Worm (Caenorhabditis elegans) whole organism, L1 larva: ENCODE measurements around the gene M02D8.3.
A peak's percentile ranks its signal among the peaks of the same experiment; 100 is the strongest.

Experiments
- C04F5.9 ChIP-seq: sonication (generic microtip); optimal IDR thresholded peaks from 2 replicates; lab custom pipeline; 2016; ENCODE audit warnings: missing genetic modification characterization, missing compliant biosample characterization
- aha-1 ChIP-seq: fragments of 150-350 bp; optimal IDR thresholded peaks from 2 replicates; lab custom pipeline; 2014; ENCODE audit warnings: missing biosample characterization, missing genetic modification characterization
- blmp-1 ChIP-seq: fragments of 150-350 bp; optimal IDR thresholded peaks from 2 replicates; lab custom pipeline; 2014; ENCODE audit warnings: missing biosample characterization, missing genetic modification characterization
- ceh-90 ChIP-seq: sonication (generic microtip); optimal IDR thresholded peaks from 2 replicates; lab custom pipeline; 2016; ENCODE audit warnings: missing genetic modification characterization, missing compliant biosample characterization
- ces-1 ChIP-seq: fragments of 150-350 bp; optimal IDR thresholded peaks from 2 replicates; lab custom pipeline; 2014; ENCODE audit warnings: missing biosample characterization, missing genetic modification reagents, missing genetic modification characterization
- efl-1 ChIP-seq, 4 experiments: fragments of 150-350 bp; optimal IDR thresholded peaks in 3 of 4; peaks in 1 of 4; 1 replicate in 1 of 4; 2 replicates in 3 of 4; lab custom pipeline; 2014; ENCODE audit warnings: missing biosample characterization in 2 of 4, missing genetic modification characterization in 2 of 4, missing genetic modification reagents in 2 of 4
- egl-13 ChIP-seq: sonication (generic microtip); optimal IDR thresholded peaks from 2 replicates; lab custom pipeline; 2016; ENCODE audit warnings: missing genotype, missing genetic modification reagents, missing genetic modification characterization, missing compliant biosample characterization
- egl-27 ChIP-seq, 2 experiments: fragments of 150-350 bp in 1 of 2; sonication (generic microtip); optimal IDR thresholded peaks; 3 replicates each; lab custom pipeline; 2017 to 2018; ENCODE audit warnings: missing biosample characterization in 2 of 2, missing genetic modification characterization in 2 of 2, missing genetic modification reagents in 2 of 2
- elt-2 ChIP-seq: sonication (generic microtip); optimal IDR thresholded peaks from 2 replicates; lab custom pipeline; 2016; ENCODE audit warnings: missing genetic modification characterization, mild to moderate bottlenecking, inconsistent platforms, missing compliant biosample characterization, missing genetic modification reagents
- fkh-10 ChIP-seq: sonication (generic microtip); optimal IDR thresholded peaks from 2 replicates; lab custom pipeline; 2017; ENCODE audit warnings: missing biosample characterization, missing genetic modification reagents, missing genetic modification characterization
- grh-1 ChIP-seq: fragments of 200-800 bp; sonication (Bioruptor generic); IDR thresholded peaks from 2 replicates; pipeline ENCODE4 v1.3.6; 2022; ENCODE audit warnings: missing genetic modification reagents, missing genetic modification characterization, missing compliant biosample characterization
- lin-14 ChIP-seq: fragments of 200-800 bp; sonication (Bioruptor generic); optimal IDR thresholded peaks from 2 replicates; lab custom pipeline; 2018; ENCODE audit warnings: mild to moderate bottlenecking, missing genetic modification characterization, moderate library complexity, missing compliant biosample characterization
- lin-35 ChIP-seq, 2 experiments: fragments of 150-350 bp; optimal IDR thresholded peaks; 2 replicates each; lab custom pipeline; 2014; ENCODE audit warnings: missing biosample characterization in 2 of 2, missing genetic modification characterization in 2 of 2, missing genetic modification reagents in 2 of 2
- lir-3 ChIP-seq: sonication (generic microtip); optimal IDR thresholded peaks from 2 replicates; lab custom pipeline; 2016; ENCODE audit warnings: mild to moderate bottlenecking, missing genetic modification characterization, moderate library complexity, missing compliant biosample characterization; ENCODE audit not compliant: poor library complexity
- nhr-12 ChIP-seq: sonication (generic microtip); optimal IDR thresholded peaks from 2 replicates; lab custom pipeline; 2017; ENCODE audit warnings: missing biosample characterization, missing genetic modification characterization
- nhr-20 ChIP-seq: sonication (generic microtip); optimal IDR thresholded peaks from 2 replicates; lab custom pipeline; 2016; ENCODE audit warnings: mild to moderate bottlenecking, missing genetic modification characterization, missing compliant biosample characterization
- nhr-28 ChIP-seq: fragments of 150-350 bp; optimal IDR thresholded peaks from 2 replicates; lab custom pipeline; 2014; ENCODE audit warnings: missing biosample characterization, missing genetic modification characterization
- nhr-47 ChIP-seq: sonication (generic microtip); optimal IDR thresholded peaks from 2 replicates; lab custom pipeline; 2016; ENCODE audit warnings: mild to moderate bottlenecking, missing genetic modification characterization, moderate library complexity, missing compliant biosample characterization
- nhr-85 ChIP-seq: sonication (generic microtip); peaks from one replicate; lab custom pipeline; 2016; ENCODE audit warnings: missing genetic modification characterization, inconsistent platforms, missing compliant biosample characterization
- pag-3 ChIP-seq: sonication (generic microtip); optimal IDR thresholded peaks from 2 replicates; lab custom pipeline; 2017; ENCODE audit warnings: missing genetic modification characterization, mild to moderate bottlenecking, missing compliant biosample characterization, antibody characterized with exemption, borderline replicate concordance; ENCODE audit not compliant: insufficient read depth
- pax-3 ChIP-seq: fragments of 200-800 bp; sonication (Bioruptor generic); optimal IDR thresholded peaks from 2 replicates; lab custom pipeline; 2018; ENCODE audit warnings: mild to moderate bottlenecking, missing genetic modification characterization, moderate library complexity, missing compliant biosample characterization
- skn-1 ChIP-seq: fragments of 150-350 bp; optimal IDR thresholded peaks from 2 replicates; lab custom pipeline; 2014; ENCODE audit warnings: missing biosample characterization, missing genetic modification characterization

The M02D8.3 gene

DNA sequence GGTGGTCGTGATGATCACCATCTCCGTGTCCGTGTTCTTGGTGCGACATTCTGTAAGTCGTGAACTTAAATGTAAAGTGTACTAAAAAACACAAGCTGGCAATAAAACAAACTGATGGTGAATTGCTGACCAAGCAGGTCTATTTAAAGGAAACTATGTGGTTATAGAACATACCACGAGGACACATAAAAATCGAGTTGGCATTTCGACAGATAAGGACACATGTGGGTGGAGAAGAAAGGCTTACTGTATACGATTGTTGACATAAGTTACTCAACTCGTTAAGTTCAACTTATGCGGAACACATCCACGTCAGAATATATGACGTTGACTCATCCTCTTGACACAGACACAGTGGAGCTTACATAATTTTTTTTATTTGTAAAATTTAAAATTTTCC, 18.0 kb downstream of the M02D8.3 start, which contains the start of gene F53A9.8:
Gene F53A9.8, minus strand, starts transcription at position 49 of the 400 bp plus-strand sequence.
- peak in 1 of 2 experiments; percentile 4 for TF ChIP-seq lin-35 (GFP tag; optimal IDR thresholded peaks at IDR 0.05; lab: Kevin White, UChicago)
- TF ChIP-seq grh-1 (GFP tag; lab: Robert Waterston, UW) = no peak
- peak; percentile 11 for TF ChIP-seq pax-3
- TF ChIP-seq elt-2 (tag; lab: Kevin White, UChicago) = peak; percentile 9

DNA sequence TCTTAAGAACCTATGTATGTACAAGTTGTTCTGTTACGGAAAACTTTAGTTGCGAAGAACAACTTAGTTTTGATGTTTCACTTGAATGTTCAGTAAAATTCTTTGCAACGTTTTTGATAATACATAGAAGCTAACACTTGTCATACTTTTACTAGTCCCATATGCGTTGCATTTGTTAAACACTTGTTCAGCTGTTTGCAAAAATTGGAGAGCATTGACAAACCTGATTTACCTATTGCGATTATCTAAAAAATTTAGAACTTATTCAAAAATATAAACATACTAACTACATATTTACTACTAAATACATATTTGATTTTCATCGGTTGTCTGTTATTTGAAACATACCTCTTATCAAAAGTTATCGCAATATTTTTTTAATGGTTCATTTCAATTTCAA, 18.7 kb downstream of the M02D8.3 start:
- TF ChIP-seq aha-1 = no peak
- TF ChIP-seq blmp-1 (tag; lab: Kevin White, UChicago) = no peak
- no peak for TF ChIP-seq efl-1 (optimal IDR thresholded peaks at IDR 0.05; lab: Kevin White, UChicago)
- TF ChIP-seq efl-1 (GFP tag; optimal IDR thresholded peaks at IDR 0.05 in 1 of 2; lab: Kevin White, UChicago) = peak in 1 of 2 experiments; percentile 5
- TF ChIP-seq nhr-47 = no peak

DNA sequence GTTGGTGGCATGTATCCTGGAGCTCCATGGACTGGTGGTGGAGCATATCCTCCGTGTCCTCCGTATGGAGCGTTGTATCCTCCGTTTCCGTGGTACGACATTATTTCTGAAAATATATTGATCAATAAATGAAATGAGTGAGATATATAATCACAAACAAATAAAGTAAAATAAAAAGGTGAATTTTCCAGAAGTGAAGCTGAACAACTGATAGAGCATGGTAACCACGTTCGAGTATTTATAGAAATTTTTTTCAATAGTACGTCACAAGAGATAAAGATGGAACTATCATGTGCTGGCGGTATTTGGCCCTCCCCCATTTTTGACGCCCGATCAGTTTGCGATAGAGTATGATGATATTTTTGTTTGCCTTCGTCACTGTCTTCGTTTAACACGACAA, 20.0 kb downstream of the M02D8.3 start, which contains the start of gene F53A9.7:
Gene F53A9.7, minus strand, starts transcription at position 101 of the 400 bp plus-strand sequence.
- no peak for TF ChIP-seq ces-1 (GFP tag; lab: Kevin White, UChicago)
- peak; percentile 35 for TF ChIP-seq nhr-85 (tag; lab: Kevin White, UChicago)

DNA sequence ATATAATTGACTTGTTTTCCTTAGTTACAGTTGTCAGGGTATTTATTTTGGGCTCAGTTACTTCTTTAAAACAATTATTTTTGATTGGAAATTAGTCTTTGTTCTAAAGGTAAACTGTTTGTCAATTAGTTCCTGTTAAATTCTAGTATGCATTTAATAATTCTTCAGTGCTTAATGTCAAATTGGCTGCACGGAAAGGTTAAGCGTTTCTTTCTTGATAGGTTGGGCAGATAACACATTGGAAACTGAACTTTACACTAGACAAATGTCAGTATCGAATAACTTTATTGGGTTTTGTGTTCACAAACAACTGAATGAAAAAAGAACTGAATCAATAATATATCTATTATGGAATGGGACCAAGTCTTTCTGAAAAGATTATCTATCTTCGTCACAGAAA, 22.0 kb downstream of the M02D8.3 start:
- no peak for TF ChIP-seq C04F5.9 (tag; lab: Kevin White, UChicago)
- no peak for TF ChIP-seq lin-35 (GFP tag; optimal IDR thresholded peaks at IDR 0.05; lab: Kevin White, UChicago)
- no peak for TF ChIP-seq lir-3
- TF ChIP-seq egl-13 = no peak

DNA sequence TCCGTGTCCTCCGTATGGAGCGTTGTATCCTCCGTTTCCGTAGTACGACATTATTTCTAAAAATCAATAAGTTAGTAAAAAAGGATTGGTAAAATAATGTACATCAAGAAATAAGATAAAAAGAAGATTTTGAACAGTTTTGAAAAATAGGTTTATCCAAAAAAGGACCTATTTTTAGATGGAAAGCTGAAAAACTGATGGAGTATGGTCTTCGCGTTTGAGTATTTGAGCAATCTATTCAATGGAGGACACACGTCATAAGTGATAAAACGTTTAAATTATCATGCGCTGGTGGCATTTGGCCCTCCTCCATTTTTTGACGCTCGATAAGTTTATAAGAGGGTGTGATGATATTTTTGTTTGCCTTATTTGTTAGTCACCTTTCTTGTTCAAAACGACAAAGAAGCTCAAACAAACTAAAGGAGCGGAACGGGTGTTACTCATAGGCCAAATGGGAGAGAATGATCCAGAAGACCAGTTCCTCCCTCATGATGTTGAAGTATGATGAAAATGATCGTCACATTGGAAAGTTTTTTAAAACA, 23.0 kb downstream of the M02D8.3 start, which contains the start of gene F53A9.6:
Gene F53A9.6, minus strand, starts transcription at position 51 of the 542 bp plus-strand sequence.
- TF ChIP-seq efl-1 (optimal IDR thresholded peaks at IDR 0.05; lab: Kevin White, UChicago) = no peak
- TF ChIP-seq efl-1 (GFP tag; optimal IDR thresholded peaks at IDR 0.05 in 1 of 2; lab: Kevin White, UChicago) = peak in 1 of 2 experiments; percentile 74
- no peak for TF ChIP-seq nhr-28 (tag; lab: Kevin White, UChicago)
- TF ChIP-seq elt-2 (tag; lab: Kevin White, UChicago) = peak; percentile 64
- TF ChIP-seq, all 84 proteins: peak for 2

DNA sequence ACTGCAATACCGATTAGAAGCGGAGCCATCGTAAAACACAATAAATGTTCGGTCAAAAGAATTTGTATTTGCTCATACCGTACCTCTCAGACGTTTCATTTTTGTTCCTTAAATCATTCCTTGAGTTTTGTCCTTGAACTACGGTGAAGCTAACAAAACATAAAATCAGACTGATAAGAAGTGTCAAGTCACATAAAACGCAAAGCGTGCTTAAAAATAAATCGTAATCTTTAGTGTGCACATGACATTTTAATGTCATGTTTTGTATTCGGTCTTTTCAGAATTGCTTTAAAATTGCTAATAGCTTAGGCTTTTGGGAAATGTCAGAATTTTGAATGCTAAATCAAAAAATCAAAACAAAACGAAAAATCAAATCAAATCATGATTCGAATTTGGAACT, 24.2 kb downstream of the M02D8.3 start:
- TF ChIP-seq pag-3 = no peak
- peak; percentile 31 for TF ChIP-seq nhr-20 (tag; lab: Kevin White, UChicago)
- peak in 1 of 2 experiments; percentile 39 for TF ChIP-seq lin-35 (GFP tag; optimal IDR thresholded peaks at IDR 0.05; lab: Kevin White, UChicago)
- TF ChIP-seq elt-2 (tag; lab: Kevin White, UChicago) = peak; percentile 81
- no peak for TF ChIP-seq nhr-12 (tag; lab: Kevin White, UChicago)

DNA sequence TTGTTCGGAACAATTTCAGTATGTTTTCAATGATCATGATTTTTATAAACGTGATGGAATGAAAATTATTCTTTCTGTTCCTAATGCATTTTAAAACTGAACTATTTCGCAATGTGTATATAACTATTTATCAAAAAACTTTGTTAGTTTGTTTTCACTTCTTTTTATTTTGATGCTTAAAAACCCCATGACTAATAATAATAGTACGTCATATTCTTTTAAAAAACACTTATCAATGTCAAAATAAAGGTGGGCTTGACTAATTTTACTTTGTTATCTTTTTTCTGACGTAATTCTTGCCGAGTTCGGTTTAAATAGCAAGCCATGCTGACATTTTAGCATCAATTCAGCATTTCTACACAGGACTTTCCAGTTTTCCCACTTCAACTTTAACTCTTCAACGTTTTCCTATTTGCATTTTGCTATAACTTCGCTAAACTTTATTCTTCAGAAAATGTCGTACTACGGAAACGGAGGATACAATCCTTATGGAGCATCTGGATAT, 25.6 kb downstream of the M02D8.3 start, which contains the start of gene F53A9.1:
Gene F53A9.1, plus strand, starts transcription at position 455 of the 505 bp plus-strand sequence.
- no peak for TF ChIP-seq nhr-85 (tag; lab: Kevin White, UChicago)
- no peak for TF ChIP-seq fkh-10 (GFP tag; lab: Kevin White, UChicago)
- TF ChIP-seq ces-1 (GFP tag; lab: Kevin White, UChicago) = no peak
- TF ChIP-seq nhr-28 (tag; lab: Kevin White, UChicago) = no peak
- no peak for TF ChIP-seq ceh-90 (tag; lab: Kevin White, UChicago)
- TF ChIP-seq skn-1 (tag; lab: Kevin White, UChicago) = no peak
- TF ChIP-seq aha-1 = no peak
- no peak for TF ChIP-seq lin-14 (GFP tag; lab: Kevin White, UChicago)

DNA sequence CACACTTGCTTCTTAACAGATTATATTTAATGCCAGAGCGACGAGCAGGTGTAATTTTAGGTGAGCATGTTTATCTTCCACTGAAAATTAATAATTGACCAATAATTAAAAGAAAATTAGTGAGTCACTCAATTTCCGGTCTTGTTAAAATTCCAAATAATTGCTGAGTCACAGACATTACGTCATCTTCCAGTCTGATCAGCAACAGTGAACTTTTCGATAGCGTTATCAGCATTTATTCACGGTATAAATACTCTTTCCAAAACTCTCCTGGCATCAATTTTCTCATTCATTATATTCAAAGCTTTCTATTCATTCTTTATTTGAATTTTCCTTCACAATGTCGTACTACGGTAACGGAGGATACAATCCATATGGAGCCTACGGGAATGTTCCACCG, 27.4 kb downstream of the M02D8.3 start, which contains the start of gene kreg-1:
Gene kreg-1, plus strand, starts transcription at position 341 of the 400 bp plus-strand sequence.
- TF ChIP-seq lin-35 (GFP tag; optimal IDR thresholded peaks at IDR 0.05; lab: Kevin White, UChicago) (no peak), elt-2 (tag; lab: Kevin White, UChicago) (peak; percentile 21), egl-27 (tag; optimal IDR thresholded peaks at IDR 0.05; lab: Kevin White, UChicago) (no peak), nhr-20 (tag; lab: Kevin White, UChicago) (no peak)
